Worm (Caenorhabditis elegans) whole organism, L1 larva: ENCODE data around the gene acs-19.

Experiments used
- aly-2 ChIP-seq: fragments of 150-350 bp; optimal IDR thresholded peaks from 2 replicates; lab custom pipeline; 2014; ENCODE audit warnings: missing biosample characterization, missing genetic modification characterization
- ama-1 ChIP-seq: fragments of 150-350 bp; optimal IDR thresholded peaks from 2 replicates; lab custom pipeline; 2014
- ces-1 ChIP-seq: fragments of 150-350 bp; optimal IDR thresholded peaks from 2 replicates; lab custom pipeline; 2014; ENCODE audit warnings: missing biosample characterization, missing genetic modification reagents, missing genetic modification characterization
- elt-2 ChIP-seq: sonication (generic microtip); optimal IDR thresholded peaks from 2 replicates; lab custom pipeline; 2016; ENCODE audit warnings: missing genetic modification characterization, mild to moderate bottlenecking, inconsistent platforms, missing compliant biosample characterization, missing genetic modification reagents
- fkh-10 ChIP-seq: sonication (generic microtip); optimal IDR thresholded peaks from 2 replicates; lab custom pipeline; 2017; ENCODE audit warnings: missing biosample characterization, missing genetic modification reagents, missing genetic modification characterization
- isw-1 ChIP-seq: fragments of 200-800 bp; sonication (Bioruptor generic); IDR thresholded peaks from 2 replicates; pipeline ENCODE4 v1.3.6; 2022; ENCODE audit warnings: missing genetic modification characterization, missing compliant biosample characterization
- mdl-1 ChIP-seq, 2 experiments: fragments of 150-350 bp; optimal IDR thresholded peaks; 2 replicates each; lab custom pipeline; 2014 to 2017; ENCODE audit warnings: missing biosample characterization in 2 of 2, missing genetic modification characterization in 2 of 2, inconsistent platforms in 1 of 2
- pqm-1 ChIP-seq: sonication (generic microtip); optimal IDR thresholded peaks from 3 replicates; lab custom pipeline; 2017; ENCODE audit warnings: missing biosample characterization, missing genetic modification characterization
- skn-1 ChIP-seq: fragments of 150-350 bp; optimal IDR thresholded peaks from 2 replicates; lab custom pipeline; 2014; ENCODE audit warnings: missing biosample characterization, missing genetic modification characterization
- sox-4 ChIP-seq: sonication (generic microtip); optimal IDR thresholded peaks from 2 replicates; lab custom pipeline; 2016; ENCODE audit warnings: missing genetic modification characterization, missing compliant biosample characterization

DNA sequence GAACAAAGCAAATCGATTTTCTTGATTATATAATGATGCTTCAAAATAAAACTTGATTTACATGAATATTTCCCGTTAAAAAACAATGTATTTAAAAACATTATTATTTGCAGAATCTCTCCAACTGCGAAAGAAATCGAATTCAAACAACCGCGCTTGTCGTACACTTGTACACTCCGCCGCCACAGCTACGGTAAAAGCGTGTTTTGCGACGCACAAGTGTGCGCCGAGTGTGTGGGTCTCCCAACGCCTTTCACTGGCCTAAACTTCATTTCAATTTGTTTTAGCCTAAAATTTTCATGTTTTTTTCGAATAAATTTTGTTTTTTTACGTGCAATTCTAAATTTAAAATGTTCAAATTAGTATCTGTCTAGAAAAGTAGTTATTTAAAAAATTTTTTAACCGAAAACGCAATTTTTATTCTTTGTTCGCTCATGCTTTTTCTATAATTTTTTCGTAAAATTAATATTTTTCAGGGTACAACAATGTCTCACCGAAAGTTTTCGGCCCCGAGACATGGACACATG is 3.2 kb downstream of the acs-19 start, which contains the start of gene rpl-3:
- TF ChIP-seq aly-2 (tag; lab: Kevin White, UChicago) (peak; percentile 99), mdl-1 (tag; optimal IDR thresholded peaks at IDR 0.05; lab: Kevin White, UChicago) (peak; percentile 70 to 99), ces-1 (peak; percentile 99), elt-2 (tag; lab: Kevin White, UChicago) (peak; percentile 99), sox-4 (tag; lab: Kevin White, UChicago) (peak; percentile 100), fkh-10 (GFP tag; lab: Kevin White, UChicago) (peak; percentile 100), pqm-1 (tag; lab: Kevin White, UChicago) (peak; percentile 92), skn-1 (tag; lab: Kevin White, UChicago) (peak; percentile 99), ama-1 (peak; percentile 96), isw-1 (GFP tag; lab: Robert Waterston, UW) (peak; percentile 100)
